Fruit fly (Drosophila melanogaster) whole organism, prepupa: ENCODE measurements around the gene CG4911.

Experiments used
- CG1621 ChIP-seq: fragments of 200-800 bp; sonication (Bioruptor generic); optimal IDR thresholded peaks from 3 replicates; lab custom pipeline; 2018; ENCODE audit warnings: missing biosample characterization, mild to moderate bottlenecking, missing genetic modification characterization
- CG3032 ChIP-seq: fragments of 200-800 bp; optimal IDR thresholded peaks from 2 replicates; lab custom pipeline; 2019; ENCODE audit warnings: missing biosample characterization, mild to moderate bottlenecking, missing genetic modification characterization, moderate library complexity
- CG32006 ChIP-seq: fragments of 200-800 bp; sonication (Bioruptor generic); optimal IDR thresholded peaks from 3 replicates; lab custom pipeline; 2017; ENCODE audit warnings: missing biosample characterization, mild to moderate bottlenecking, missing genetic modification characterization
- Eip93F ChIP-seq: fragments of 200-800 bp; sonication (Bioruptor generic); optimal IDR thresholded peaks from 2 replicates; lab custom pipeline; 2016; ENCODE audit warnings: missing biosample characterization, mild to moderate bottlenecking, missing genetic modification characterization
- Gug ChIP-seq: fragments of 200-800 bp; sonication (Bioruptor generic); IDR thresholded peaks from 2 replicates; pipeline ENCODE4 v1.3.6; 2022; ENCODE audit warnings: missing biosample characterization, missing genetic modification characterization
- dac ChIP-seq: fragments of 200-800 bp; sonication (Bioruptor generic); optimal IDR thresholded peaks from 2 replicates; lab custom pipeline; 2017; ENCODE audit warnings: missing biosample characterization, mild to moderate bottlenecking, missing genetic modification characterization

- TF ChIP-seq CG3032 (tag; lab: Kevin White, UChicago) (no peak), CG1621 (tag; lab: Kevin White, UChicago) (no peak), dac (GFP tag; lab: Kevin White, UChicago) (no peak), Gug (GFP tag; lab: Robert Waterston, UW) (no peak), CG32006 (GFP tag; lab: Kevin White, UChicago) (no peak), Eip93F (GFP tag; lab: Kevin White, UChicago) (no peak)
Measured at dm6 chr3L:9066509-9067021, 6.0 kb downstream of the CG4911 start.
